Fruit fly (Drosophila melanogaster) whole organism, wandering third instar larva: ENCODE results near the gene tank.

ENCODE experiments used
- Abd-B ChIP-seq: fragments of >200 bp; optimal IDR thresholded peaks from 2 replicates; lab custom pipeline; 2017; ENCODE audit warnings: missing biosample characterization, missing genetic modification characterization
- CrebA ChIP-seq: fragments of 200-800 bp; sonication (Bioruptor generic); optimal IDR thresholded peaks from 2 replicates; lab custom pipeline; 2016; ENCODE audit warnings: missing biosample characterization, mild to moderate bottlenecking, missing genetic modification characterization, borderline replicate concordance
- Mio ChIP-seq: sonication (Bioruptor generic); optimal IDR thresholded peaks from 2 replicates; lab custom pipeline; 2016; ENCODE audit warnings: missing biosample characterization, missing genetic modification characterization
- OdsH ChIP-seq: fragments of 200-800 bp; sonication (Bioruptor generic); optimal IDR thresholded peaks from 2 replicates; lab custom pipeline; 2016; ENCODE audit warnings: missing biosample characterization, mild to moderate bottlenecking, missing genetic modification characterization
- Vsx2 ChIP-seq: fragments of 200-300, 225-300 bp; sonication (Bioruptor generic); optimal IDR thresholded peaks from 2 replicates; lab custom pipeline; 2018; ENCODE audit warnings: missing biosample characterization, missing genetic modification characterization; ENCODE audit not compliant: partially characterized antibody
- dl ChIP-seq, 2 experiments: fragments of 175-275, 200-275 bp in 1 of 2; fragments of 200-275 bp in 1 of 2; sonication (Bioruptor generic); optimal IDR thresholded peaks; lab custom pipeline; 2018; ENCODE audit warnings: mild to moderate bottlenecking in 2 of 2, missing biosample characterization in 2 of 2, missing genetic modification characterization in 2 of 2, moderate library complexity in 2 of 2; ENCODE audit not compliant: partially characterized antibody in 2 of 2, insufficient read depth in 1 of 2
- pan ChIP-seq: fragments of >200 bp; optimal IDR thresholded peaks from 2 replicates; lab custom pipeline; 2017
- psq ChIP-seq: fragments of 200-800 bp; sonication (Bioruptor generic); optimal IDR thresholded peaks from 3 replicates; lab custom pipeline; 2017; ENCODE audit warnings: missing biosample characterization, mild to moderate bottlenecking, missing genetic modification characterization, moderate library complexity
- sv ChIP-seq: fragments of 200-800 bp; sonication (Bioruptor generic); optimal IDR thresholded peaks from 3 replicates; lab custom pipeline; 2016; ENCODE audit warnings: missing biosample characterization, missing genetic modification characterization
- tai ChIP-seq: sonication (Bioruptor generic); optimal IDR thresholded peaks from 2 replicates; lab custom pipeline; 2016; ENCODE audit warnings: missing biosample characterization, missing genetic modification characterization

DNA sequence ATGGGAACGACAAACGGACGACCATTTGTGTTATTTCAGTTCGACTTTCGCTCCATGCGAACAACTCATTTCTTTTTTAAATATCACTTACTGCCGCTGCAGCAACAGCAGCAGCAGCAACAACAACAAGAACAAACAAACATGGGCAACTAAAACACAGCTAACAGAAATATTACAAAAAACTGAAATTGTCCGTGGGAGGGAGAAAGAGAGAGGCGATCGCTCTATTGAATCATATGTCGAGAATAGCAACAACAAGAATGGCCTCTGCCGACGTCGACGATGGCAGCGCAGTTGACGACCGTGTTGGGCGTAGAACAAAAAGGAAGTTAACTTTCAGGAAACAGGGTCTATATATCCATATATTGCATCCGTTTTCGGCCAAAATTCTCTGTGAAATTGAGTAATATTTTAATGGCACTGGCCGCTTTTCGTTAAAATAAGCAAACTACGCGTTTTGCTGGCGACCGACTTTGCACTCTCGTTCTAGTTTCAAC, 8.9 kb upstream of the tank start:
- TF ChIP-seq dl (GFP tag; optimal IDR thresholded peaks at IDR 0.05; lab: Kevin White, UChicago; ENCODE audit: insufficient read depth in 1 of 2, partially characterized antibody in 2 of 2) = no peak
- TF ChIP-seq OdsH (GFP tag; lab: Kevin White, UChicago) = no peak
- no peak for TF ChIP-seq Vsx2 (GFP tag; lab: Kevin White, UChicago)
- TF ChIP-seq Abd-B (GFP tag; lab: Kevin White, UChicago) = no peak
- no peak for TF ChIP-seq sv
- TF ChIP-seq pan (lab: Kevin White, UChicago) = no peak
- TF ChIP-seq Mio = no peak
- no peak for TF ChIP-seq psq (GFP tag; lab: Kevin White, UChicago)
- no peak for TF ChIP-seq CrebA (GFP tag; lab: Kevin White, UChicago)
- no peak for TF ChIP-seq tai (GFP tag; lab: Kevin White, UChicago)
